Worm (Caenorhabditis elegans): ENCODE measurements around the gene F58A3.4.
A peak's percentile ranks its signal among the peaks of the same experiment; 100 is the strongest.

F58A3.4 gene

DNA sequence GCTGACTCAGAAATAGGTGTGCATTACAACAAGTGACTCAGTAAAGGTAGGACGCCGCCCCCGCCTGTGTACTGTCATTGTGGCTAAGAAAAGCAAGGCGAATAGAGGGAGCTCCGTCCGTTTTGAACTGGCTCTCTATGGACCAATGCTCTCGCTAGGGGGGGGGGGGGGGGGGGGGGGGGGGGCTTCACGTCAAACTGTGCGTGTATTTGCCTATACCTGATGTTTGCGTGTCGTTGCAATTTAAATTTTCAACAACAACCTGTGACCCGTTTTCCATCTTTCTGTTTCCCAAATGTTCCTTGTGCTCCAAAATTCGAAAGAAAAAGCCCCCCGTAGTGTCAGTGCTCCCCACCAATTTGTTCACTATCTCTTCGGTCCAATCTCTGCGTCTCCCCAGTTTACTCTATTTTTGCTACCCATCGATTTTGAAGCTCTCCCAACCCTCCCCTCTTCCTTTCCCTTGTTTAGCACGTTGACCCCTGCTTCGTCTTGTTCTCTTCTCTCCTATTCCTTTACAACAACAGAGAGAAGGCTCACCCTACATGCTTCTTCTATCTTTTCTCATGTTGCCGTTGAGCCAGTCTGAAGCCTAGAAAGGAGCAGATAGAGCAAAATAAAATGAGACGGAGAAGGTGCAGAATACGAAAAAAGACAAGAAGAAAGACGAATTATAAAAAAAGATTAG lies 24.1 kb upstream of the F58A3.4 start (continued):
- TF ChIP-seq hif-1 (tag; optimal IDR thresholded peaks at IDR 0.05) (peak in 1 of 2 experiments; percentile 42), F37D6.2 (tag; optimal IDR thresholded peaks at IDR 0.05) (peak; percentile 10), mep-1 (tag; optimal IDR thresholded peaks at IDR 0.05) (peak; percentile 50), nhr-10 (tag; optimal IDR thresholded peaks at IDR 0.05) (no peak), snpc-4 (tag; optimal IDR thresholded peaks at IDR 0.05) (no peak), ztf-7 (tag; optimal IDR thresholded peaks at IDR 0.05) (no peak), lin-39 (tag; optimal IDR thresholded peaks at IDR 0.05) (no peak)

DNA sequence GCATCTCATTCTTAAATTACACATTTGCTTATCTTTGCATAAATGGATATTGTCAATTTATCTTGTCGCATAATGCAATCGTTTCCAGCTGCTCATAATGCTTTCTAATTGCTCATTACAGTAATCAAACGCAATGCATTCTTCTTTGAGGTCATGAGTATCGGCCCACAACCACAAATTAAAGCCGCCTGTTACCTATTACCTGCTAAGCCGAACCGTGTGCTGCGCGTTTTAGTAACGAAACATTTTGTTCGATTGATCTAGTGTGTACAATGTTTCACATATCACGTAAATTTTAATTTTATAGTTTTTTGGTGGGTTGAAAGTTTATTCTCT lies 23.5 kb upstream of the F58A3.4 start:
- TF ChIP-seq unc-62 (GFP tag; optimal IDR thresholded peaks at IDR 0.05 in 1 of 2) (peak in 1 of 2 experiments; percentile 51), unc-62 (tag; optimal IDR thresholded peaks at IDR 0.05) (no peak), aha-1 (tag) (peak; percentile 64), D1046.2 (GFP tag; IDR thresholded peaks at IDR 0.05) (no peak)

DNA sequence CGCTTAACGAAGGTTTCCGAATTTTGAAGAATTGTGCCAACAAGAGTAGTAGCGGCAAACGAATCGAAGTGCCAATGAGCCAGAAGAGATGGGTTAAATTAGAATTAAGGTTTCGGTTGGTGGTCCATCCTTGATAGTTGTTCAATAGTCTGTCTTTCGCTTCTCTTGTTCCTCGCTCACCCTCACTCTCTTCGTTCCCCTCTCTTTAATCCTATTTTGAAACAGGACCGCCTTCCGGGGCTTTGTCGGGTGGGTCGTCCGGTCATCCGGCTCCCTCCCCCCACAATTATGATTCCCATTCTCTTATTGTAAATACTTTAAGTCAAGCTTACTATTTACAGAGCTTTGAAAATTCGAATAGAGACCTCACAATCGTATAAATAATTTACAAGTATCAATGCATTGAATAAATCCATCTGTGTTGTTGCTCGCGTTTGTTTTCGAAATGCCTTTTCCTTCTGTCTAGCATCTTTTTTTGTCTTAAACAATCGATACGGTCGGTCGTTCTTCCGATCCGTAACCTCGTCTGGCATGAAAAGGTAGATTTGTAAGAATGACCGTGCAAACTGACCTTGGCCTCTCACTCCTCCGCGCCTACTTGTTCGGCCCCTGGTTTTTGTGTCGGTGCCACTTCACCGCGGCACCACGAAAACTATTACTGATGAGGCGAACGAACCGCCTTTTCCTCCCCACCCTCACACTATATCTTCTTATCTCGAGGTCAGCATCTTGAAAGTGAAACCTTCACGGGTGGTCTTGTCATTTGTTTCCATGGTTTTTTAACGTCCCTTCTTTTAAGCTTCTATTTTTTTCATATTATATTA lies 22.9 kb upstream of the F58A3.4 start:
- no peak for TF ChIP-seq tra-1 (GFP tag; IDR thresholded peaks at IDR 0.05)
- no peak for TF ChIP-seq zfp-2 (tag; optimal IDR thresholded peaks at IDR 0.05)
- TF ChIP-seq aha-1 (tag), result peak; percentile 93
- no peak for TF ChIP-seq dpl-1 (GFP tag; optimal IDR thresholded peaks at IDR 0.05)
- TF ChIP-seq rbr-2 (tag; optimal IDR thresholded peaks at IDR 0.05), result no peak
- no peak for TF ChIP-seq skn-1 (tag; optimal IDR thresholded peaks at IDR 0.05)
- no peak for TF ChIP-seq unc-130 (GFP tag; optimal IDR thresholded peaks at IDR 0.05)
- TF ChIP-seq unc-62 (GFP tag; optimal IDR thresholded peaks at IDR 0.05 in 1 of 2), result peak in 1 of 2 experiments; percentile 38
- no peak for TF ChIP-seq unc-62 (tag; optimal IDR thresholded peaks at IDR 0.05)
- TF ChIP-seq nhr-111 (GFP tag; optimal IDR thresholded peaks at IDR 0.05), result no peak
- no peak for TF ChIP-seq Y105C5A.15 (GFP tag; IDR thresholded peaks at IDR 0.05)

DNA sequence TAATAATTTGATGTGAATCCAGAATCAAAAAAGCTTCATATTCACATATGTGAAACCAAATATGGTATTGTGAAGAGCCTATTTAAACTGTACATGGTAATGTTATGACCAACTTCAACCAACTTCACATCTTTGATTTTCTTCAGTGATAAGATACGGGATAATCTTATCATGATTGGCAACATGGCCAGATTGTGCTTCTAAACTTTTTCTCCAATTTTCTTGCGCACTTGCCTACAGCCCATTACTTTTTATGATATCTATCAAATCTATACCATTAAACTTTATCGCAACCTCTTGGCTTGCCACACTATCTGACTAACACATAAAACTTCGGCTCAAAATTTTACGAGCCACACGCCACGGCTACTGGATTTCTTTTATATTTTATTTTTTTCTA lies 21.9 kb upstream of the F58A3.4 start:
- TF ChIP-seq nhr-42 (GFP tag; IDR thresholded peaks at IDR 0.05), result no peak
- TF ChIP-seq snpc-1.2 (GFP tag; IDR thresholded peaks at IDR 0.05), result no peak
- no peak for TF ChIP-seq lin-1 (GFP tag; IDR thresholded peaks at IDR 0.05)
- no peak for TF ChIP-seq gei-8 (GFP tag; optimal IDR thresholded peaks at IDR 0.05)
- TF ChIP-seq zfp-2 (tag; optimal IDR thresholded peaks at IDR 0.05), result no peak
- no peak for TF ChIP-seq dmd-8 (GFP tag; IDR thresholded peaks at IDR 0.05)
- no peak for TF ChIP-seq mxl-3 (GFP tag; optimal IDR thresholded peaks at IDR 0.05)
- TF ChIP-seq nhr-237 (tag; optimal IDR thresholded peaks at IDR 0.05), result no peak
- no peak for TF ChIP-seq zip-2 (tag; optimal IDR thresholded peaks at IDR 0.05)
- TF ChIP-seq hlh-30 (tag; optimal IDR thresholded peaks at IDR 0.05; ENCODE audit: insufficient read depth), result no peak
- TF ChIP-seq F49E8.2 (tag; optimal IDR thresholded peaks at IDR 0.05; ENCODE audit: borderline replicate concordance), result no peak
- TF ChIP-seq egl-27 (tag; optimal IDR thresholded peaks at IDR 0.05), result no peak
- TF ChIP-seq Y5F2A.4 (GFP tag; optimal IDR thresholded peaks at IDR 0.05), result no peak
- no peak for TF ChIP-seq D1046.2 (GFP tag; IDR thresholded peaks at IDR 0.05)
- no peak for TF ChIP-seq ZK546.5 (tag; optimal IDR thresholded peaks at IDR 0.05)

DNA sequence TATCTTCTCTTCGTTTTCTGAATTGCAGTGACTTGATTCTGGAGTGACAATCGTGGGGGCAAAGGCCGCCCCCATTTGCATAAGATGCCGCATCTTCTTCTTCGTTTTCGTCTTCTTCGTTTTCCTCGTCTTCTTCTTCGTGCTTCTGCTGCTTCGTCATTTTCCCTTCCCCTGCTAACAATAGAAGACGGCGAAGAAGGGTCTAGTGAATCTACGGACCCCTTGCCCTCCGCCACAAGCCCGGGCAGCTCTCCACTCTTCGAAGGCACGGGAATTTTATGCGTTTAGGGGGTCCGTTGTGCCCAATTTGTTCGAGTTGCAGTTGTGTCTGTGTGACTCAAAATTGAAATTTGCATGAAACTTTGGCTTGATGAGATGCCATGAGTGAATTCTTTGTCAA lies 21.4 kb upstream of the F58A3.4 start:
- peak in 1 of 2 experiments; percentile 22 for TF ChIP-seq unc-62 (GFP tag; optimal IDR thresholded peaks at IDR 0.05 in 1 of 2)
- TF ChIP-seq unc-62 (tag; optimal IDR thresholded peaks at IDR 0.05), result no peak
- TF ChIP-seq ztf-7 (tag; optimal IDR thresholded peaks at IDR 0.05), result no peak
- TF ChIP-seq set-16 (GFP tag; IDR thresholded peaks at IDR 0.05), result peak; percentile 49
- TF ChIP-seq ctbp-1 (GFP tag; IDR thresholded peaks at IDR 0.05), result 0 out of 2 replicates have a peak, but pooled peaks have one; percentile 42

All from whole organism, L4 larva.